Worm (Caenorhabditis elegans) whole organism, mixed stage, embryonic: Measurements from ENCODE around the gene cwp-2.

Experiments
- bed-3 ChIP-seq: fragments of 200-800 bp; sonication (Bioruptor generic); optimal IDR thresholded peaks from 3 replicates; lab custom pipeline; 2018; ENCODE audit warnings: mild to moderate bottlenecking, missing genetic modification characterization, moderate library complexity, missing compliant biosample characterization
- blmp-1 ChIP-seq: fragments of 150-350 bp; optimal IDR thresholded peaks from 2 replicates; lab custom pipeline; 2014; ENCODE audit warnings: missing biosample characterization, missing genetic modification characterization
- ceh-39 ChIP-seq: fragments of 150-350 bp; optimal IDR thresholded peaks from 2 replicates; lab custom pipeline; 2014; ENCODE audit warnings: missing biosample characterization, missing genetic modification characterization
- cnd-1 ChIP-seq: fragments of 200-800 bp; sonication (Bioruptor generic); optimal IDR thresholded peaks from 2 replicates; lab custom pipeline; 2018; ENCODE audit warnings: mild to moderate bottlenecking, missing genetic modification characterization, missing compliant biosample characterization
- elt-3 ChIP-seq: fragments of 150-350 bp; optimal IDR thresholded peaks from 2 replicates; lab custom pipeline; 2014; ENCODE audit warnings: missing biosample characterization, missing genetic modification characterization
- flh-1 ChIP-seq: fragments of 200-800 bp; sonication (Bioruptor generic); optimal IDR thresholded peaks from 2 replicates; lab custom pipeline; 2018; ENCODE audit warnings: mild to moderate bottlenecking, missing genetic modification characterization, moderate library complexity, missing compliant biosample characterization
- lin-13 ChIP-seq: fragments of 150-350 bp; optimal IDR thresholded peaks from 2 replicates; lab custom pipeline; 2014; ENCODE audit warnings: missing biosample characterization, missing genetic modification characterization
- lsy-2 ChIP-seq: fragments of 150-350 bp; optimal IDR thresholded peaks from 2 replicates; lab custom pipeline; 2014; ENCODE audit warnings: missing biosample characterization, missing genetic modification characterization
- mab-5 ChIP-seq: fragments of 150-350 bp; optimal IDR thresholded peaks from 2 replicates; lab custom pipeline; 2014; ENCODE audit warnings: missing biosample characterization, missing genetic modification characterization
- mep-1 ChIP-seq: fragments of 150-350 bp; optimal IDR thresholded peaks from 2 replicates; lab custom pipeline; 2017; ENCODE audit warnings: missing biosample characterization, missing genetic modification reagents, missing genetic modification characterization, inconsistent platforms
- nhr-237 ChIP-seq: fragments of 150-350 bp; optimal IDR thresholded peaks from 2 replicates; lab custom pipeline; 2014; ENCODE audit warnings: missing biosample characterization, missing genetic modification characterization
- pha-4 ChIP-seq: fragments of 150-350 bp; optimal IDR thresholded peaks from 2 replicates; lab custom pipeline; 2018; ENCODE audit warnings: missing biosample characterization, missing genetic modification reagents, missing genetic modification characterization

ce11 chrV:4870627-4871026 is 28.2 kb upstream of the cwp-2 start:
- TF ChIP-seq lin-13 (tag; lab: Kevin White, UChicago) (no peak), nhr-237 (no peak), flh-1 (no peak), bed-3 (GFP tag; lab: Kevin White, UChicago) (no peak), elt-3 (tag; lab: Kevin White, UChicago) (no peak), mab-5 (tag; lab: Kevin White, UChicago) (no peak), mep-1 (tag; lab: Kevin White, UChicago) (no peak), ceh-39 (no peak), pha-4 (tag; lab: Kevin White, UChicago) (no peak), blmp-1 (tag; lab: Kevin White, UChicago) (no peak), lsy-2 (tag; lab: Kevin White, UChicago) (no peak), cnd-1 (tag; lab: Kevin White, UChicago) (no peak)
